Fruit fly (Drosophila melanogaster) whole organism: ENCODE results near the gene mRpL36.

Experiments used
- CG8478 ChIP-seq: fragments of >200 bp; optimal IDR thresholded peaks from 2 replicates; lab custom pipeline; 2018; ENCODE audit warnings: inconsistent platforms
- usp ChIP-seq: fragments of >200 bp; optimal IDR thresholded peaks from 2 replicates; lab custom pipeline; 2017; ENCODE audit warnings: missing biosample characterization, missing genetic modification characterization, mixed read lengths

mRpL36 gene

dm6 chr3L:8074944-8075343 lies 50.0 kb downstream of the mRpL36 start:
- no peak for TF ChIP-seq CG8478 (lab: Kevin White, UChicago)
- TF ChIP-seq usp (GFP tag; lab: Kevin White, UChicago): no peak
